Fruit fly (Drosophila melanogaster) whole organism, embryonic: ENCODE results near the gene Dhps.

Experiments
- Blimp-1 ChIP-seq: fragments of 200-800 bp; sonication (Bioruptor generic); optimal IDR thresholded peaks from 3 replicates; lab custom pipeline; 2018; ENCODE audit warnings: missing biosample characterization, missing genetic modification characterization, mild to moderate bottlenecking, moderate library complexity, missing genetic modification reagents
- CG10431 ChIP-seq: fragments of 200-800 bp; sonication (Bioruptor generic); optimal IDR thresholded peaks from 3 replicates; lab custom pipeline; 2018; ENCODE audit warnings: missing biosample characterization, mild to moderate bottlenecking, missing genetic modification characterization
- CG12219 ChIP-seq: fragments of 200-800 bp; sonication (Bioruptor generic); optimal IDR thresholded peaks from 3 replicates; lab custom pipeline; 2018; ENCODE audit warnings: missing biosample characterization, mild to moderate bottlenecking, missing genetic modification characterization
- CG12236 ChIP-seq: fragments of 200-800 bp; sonication (Bioruptor generic); optimal IDR thresholded peaks from 2 replicates; lab custom pipeline; 2016; ENCODE audit warnings: missing biosample characterization, missing genetic modification characterization
- CG13296 ChIP-seq: fragments of 200-800 bp; sonication (Bioruptor generic); optimal IDR thresholded peaks from 3 replicates; lab custom pipeline; 2018; ENCODE audit warnings: missing biosample characterization, mild to moderate bottlenecking, missing genetic modification characterization
- CG13424 ChIP-seq: fragments of 200-800 bp; sonication (Bioruptor generic); optimal IDR thresholded peaks from 2 replicates; lab custom pipeline; 2019; ENCODE audit warnings: missing biosample characterization, mild to moderate bottlenecking, missing genetic modification characterization, moderate library complexity
- CG1529 ChIP-seq: fragments of 200-800 bp; sonication (Bioruptor generic); optimal IDR thresholded peaks from 3 replicates; lab custom pipeline; 2018; ENCODE audit warnings: missing biosample characterization, missing genetic modification characterization
- CG17328 ChIP-seq: fragments of 200-800 bp; sonication (Bioruptor generic); IDR thresholded peaks from 2 replicates; pipeline ENCODE4 v1.3.6; 2022; ENCODE audit warnings: missing biosample characterization, missing genetic modification characterization
- CG17359 ChIP-seq: fragments of 200-800 bp; sonication (Bioruptor generic); optimal IDR thresholded peaks from 3 replicates; lab custom pipeline; 2018; ENCODE audit warnings: missing biosample characterization, mild to moderate bottlenecking, missing genetic modification characterization, moderate library complexity
- CG17385 ChIP-seq: fragments of 200-800 bp; sonication (Bioruptor generic); optimal IDR thresholded peaks from 3 replicates; lab custom pipeline; 2018; ENCODE audit warnings: missing biosample characterization, mild to moderate bottlenecking, missing genetic modification characterization
- CG18476 ChIP-seq: fragments of 200-800 bp; sonication (Bioruptor generic); optimal IDR thresholded peaks from 2 replicates; lab custom pipeline; 2016; ENCODE audit warnings: missing biosample characterization, mild to moderate bottlenecking, missing genetic modification characterization
- CG2120 ChIP-seq: fragments of 200-800 bp; sonication (Bioruptor generic); optimal IDR thresholded peaks from 3 replicates; lab custom pipeline; 2016; ENCODE audit warnings: missing biosample characterization, missing genetic modification characterization
- CG2199 ChIP-seq: fragments of 200-800 bp; sonication (Bioruptor generic); IDR thresholded peaks from 3 replicates; pipeline ENCODE4 v1.3.6; 2022; ENCODE audit warnings: missing biosample characterization, missing genetic modification characterization
- CG3281 ChIP-seq: fragments of 200-800 bp; sonication (Bioruptor generic); optimal IDR thresholded peaks from 3 replicates; lab custom pipeline; 2017; ENCODE audit warnings: missing biosample characterization, mild to moderate bottlenecking, missing genetic modification characterization
- CG3847 ChIP-seq: fragments of 200-800 bp; sonication (Bioruptor generic); IDR thresholded peaks from 2 replicates; pipeline ENCODE4 v1.3.6; 2022; ENCODE audit warnings: missing biosample characterization, missing genetic modification characterization
- CG4617 ChIP-seq: fragments of 200-800 bp; sonication (Bioruptor generic); optimal IDR thresholded peaks from 3 replicates; lab custom pipeline; 2016; ENCODE audit warnings: missing biosample characterization, missing genetic modification characterization, borderline replicate concordance
- CG4730 ChIP-seq: fragments of 200-800 bp; sonication (Bioruptor generic); IDR thresholded peaks from 2 replicates; pipeline ENCODE4 v1.3.6; 2022; ENCODE audit warnings: missing biosample characterization, missing genetic modification characterization
- CG6654 ChIP-seq: fragments of 200-800 bp; sonication (Bioruptor generic); optimal IDR thresholded peaks from 2 replicates; lab custom pipeline; 2017; ENCODE audit warnings: missing biosample characterization, mild to moderate bottlenecking, missing genetic modification characterization
- CG6813 ChIP-seq: fragments of 200-800 bp; sonication (Bioruptor generic); optimal IDR thresholded peaks from 2 replicates; lab custom pipeline; 2017; ENCODE audit warnings: missing biosample characterization, missing genetic modification characterization, mild to moderate bottlenecking, moderate library complexity, missing genetic modification reagents
- CG9727 ChIP-seq: fragments of 200-800 bp; sonication (Bioruptor generic); optimal IDR thresholded peaks from 3 replicates; lab custom pipeline; 2017; ENCODE audit warnings: missing biosample characterization, mild to moderate bottlenecking, missing genetic modification characterization
- CoRest ChIP-seq: fragments of 200-800 bp; sonication (Bioruptor generic); optimal IDR thresholded peaks from 3 replicates; lab custom pipeline; 2018; ENCODE audit warnings: missing biosample characterization, mild to moderate bottlenecking, missing genetic modification characterization, moderate library complexity
- Dll ChIP-seq: fragments of 200-800 bp; sonication (Bioruptor generic); IDR thresholded peaks from 4 replicates; pipeline ENCODE4 v1.3.6; 2022; ENCODE audit warnings: missing biosample characterization, missing genetic modification characterization; ENCODE audit not compliant: partially characterized antibody
- Drgx ChIP-seq: fragments of 200-800 bp; sonication (Bioruptor generic); IDR thresholded peaks from 2 replicates; pipeline ENCODE4 v1.3.6; 2022; ENCODE audit warnings: missing biosample characterization, missing genetic modification characterization
- Ets97D ChIP-seq: fragments of 200-800 bp; sonication (Bioruptor generic); optimal IDR thresholded peaks from 3 replicates; lab custom pipeline; 2016; ENCODE audit warnings: missing biosample characterization, missing genetic modification characterization
- GATAe ChIP-seq: fragments of 200-800 bp; sonication (Bioruptor generic); conservative IDR thresholded peaks from 2 replicates; pipeline ENCODE4 v1.3.6; 2022; ENCODE audit warnings: missing biosample characterization, missing genetic modification characterization
- Hr78 ChIP-seq, 2 experiments: fragments of 200-800 bp in 1 of 2; fragments of >200 bp in 1 of 2; sonication (Bioruptor generic) in 1 of 2; optimal IDR thresholded peaks; 2 replicates each; lab custom pipeline; 2017 to 2019; ENCODE audit warnings: missing biosample characterization in 2 of 2, missing genetic modification characterization in 2 of 2, mild to moderate bottlenecking in 1 of 2, moderate library complexity in 1 of 2
- Jarid2 ChIP-seq: fragments of 200-800 bp; sonication (Bioruptor generic); optimal IDR thresholded peaks from 3 replicates; lab custom pipeline; 2017; ENCODE audit warnings: mild to moderate bottlenecking, missing biosample characterization, missing genetic modification reagents, missing genetic modification characterization
- Meics ChIP-seq: fragments of 200-800 bp; sonication (Bioruptor generic); optimal IDR thresholded peaks from 2 replicates; lab custom pipeline; 2017; ENCODE audit warnings: missing biosample characterization, mild to moderate bottlenecking, missing genetic modification characterization
- NK7.1 ChIP-seq: fragments of 200-800 bp; sonication (Bioruptor generic); optimal IDR thresholded peaks from 3 replicates; lab custom pipeline; 2016; ENCODE audit warnings: missing biosample characterization, missing genetic modification characterization
- ap ChIP-seq: fragments of 200-800 bp; sonication (Bioruptor generic); IDR thresholded peaks from 2 replicates; pipeline ENCODE4 v1.3.6; 2022; ENCODE audit warnings: missing biosample characterization, missing genetic modification characterization
- ara ChIP-seq: fragments of 200-800 bp; sonication (Bioruptor generic); IDR thresholded peaks from 2 replicates; pipeline ENCODE4 v1.3.6; 2022; ENCODE audit warnings: missing biosample characterization, missing genetic modification characterization
- bsh ChIP-seq, 2 experiments: fragments of 200-800 bp; sonication (Bioruptor generic); optimal IDR thresholded peaks; 2 replicates each; lab custom pipeline; 2017 to 2018; ENCODE audit warnings: mild to moderate bottlenecking in 2 of 2, missing biosample characterization in 2 of 2, missing genetic modification characterization in 2 of 2, moderate library complexity in 1 of 2
- cato ChIP-seq: fragments of 200-800 bp; sonication (Bioruptor generic); optimal IDR thresholded peaks from 2 replicates; lab custom pipeline; 2016; ENCODE audit warnings: missing biosample characterization, missing genetic modification characterization, borderline replicate concordance
- danr ChIP-seq: fragments of 200-800 bp; sonication (Bioruptor generic); IDR thresholded peaks from 2 replicates; pipeline ENCODE4 v1.3.6; 2022; ENCODE audit warnings: missing biosample characterization, missing genetic modification characterization
- ems ChIP-seq: fragments of 200-800 bp; sonication (Bioruptor generic); optimal IDR thresholded peaks from 3 replicates; lab custom pipeline; 2016; ENCODE audit warnings: missing biosample characterization, missing genetic modification characterization
- eve ChIP-seq, 2 experiments: fragments of >200 bp; optimal IDR thresholded peaks; 2 replicates each; lab custom pipeline; 2017; ENCODE audit warnings: missing biosample characterization in 2 of 2, missing genetic modification characterization in 2 of 2
- gro ChIP-seq: fragments of 200-800 bp; sonication (Bioruptor generic); optimal IDR thresholded peaks from 2 replicates; lab custom pipeline; 2016; ENCODE audit warnings: missing biosample characterization, missing genetic modification characterization
- hkb ChIP-seq, 2 experiments: fragments of 200-800 bp in 1 of 2; fragments of >200 bp in 1 of 2; sonication (Bioruptor generic) in 1 of 2; IDR thresholded peaks in 1 of 2; optimal IDR thresholded peaks in 1 of 2; 2 replicates each; pipeline versions ENCODE4 v1.3.6 to Lab custom; 2017 to 2022; ENCODE audit warnings: missing biosample characterization in 1 of 2, missing genetic modification characterization in 1 of 2
- jumu ChIP-seq: fragments of 200-800 bp; sonication (Bioruptor generic); optimal IDR thresholded peaks from 3 replicates; lab custom pipeline; 2016; ENCODE audit warnings: missing biosample characterization, missing genetic modification characterization
- lmd ChIP-seq: fragments of 200-800 bp; sonication (Bioruptor generic); IDR thresholded peaks from 2 replicates; pipeline ENCODE4 v1.3.6; 2022; ENCODE audit warnings: missing biosample characterization, missing genetic modification characterization
- oc ChIP-seq: fragments of 200-800 bp; sonication (Bioruptor generic); optimal IDR thresholded peaks from 2 replicates; lab custom pipeline; 2018; ENCODE audit warnings: missing biosample characterization, mild to moderate bottlenecking, missing genetic modification characterization, moderate library complexity
- pan ChIP-seq, 4 experiments: fragments of >200 bp in 3 of 4; fragments of 200-800 bp in 1 of 4; sonication (Bioruptor generic) in 1 of 4; optimal IDR thresholded peaks in 3 of 4; IDR thresholded peaks in 1 of 4; 2 replicates each; pipeline versions ENCODE4 v1.3.6 to Lab custom; 2017 to 2022; ENCODE audit warnings: missing biosample characterization in 2 of 4, missing genetic modification characterization in 2 of 4, mixed read lengths in 1 of 4
- prd ChIP-seq, 3 experiments: fragments of >200 bp in 2 of 3; fragments of 200-800 bp in 1 of 3; sonication (Bioruptor generic) in 1 of 3; optimal IDR thresholded peaks in 2 of 3; IDR thresholded peaks in 1 of 3; 2 replicates in 2 of 3; 3 replicates in 1 of 3; pipeline versions ENCODE4 v1.3.6 to Lab custom; 2017 to 2022; ENCODE audit warnings: missing biosample characterization in 1 of 3, missing genetic modification characterization in 1 of 3
- row ChIP-seq: fragments of 200-800 bp; sonication (Bioruptor generic); IDR thresholded peaks from 3 replicates; pipeline ENCODE4 v1.3.6; 2022; ENCODE audit warnings: missing biosample characterization, missing genetic modification characterization
- sr ChIP-seq: fragments of 200-800 bp; sonication (Bioruptor generic); IDR thresholded peaks from 3 replicates; pipeline ENCODE4 v1.3.6; 2022; ENCODE audit warnings: missing biosample characterization, missing genetic modification characterization
- zfh2 ChIP-seq: fragments of 200-800 bp; sonication (Bioruptor generic); optimal IDR thresholded peaks from 2 replicates; lab custom pipeline; 2016; ENCODE audit warnings: missing biosample characterization, missing genetic modification characterization

Gene Dhps

dm6 chr3L:8153206-8153996, 44.6 kb upstream of the Dhps start (continued):
- peak; percentile 65 for TF ChIP-seq CG13424 (tag; lab: Kevin White, UChicago)
- no peak for TF ChIP-seq Dll (GFP tag; lab: Robert Waterston, UW)
- peak; percentile 59 for TF ChIP-seq lmd (GFP tag; lab: Robert Waterston, UW)
- TF ChIP-seq Jarid2 (GFP tag; lab: Kevin White, UChicago): no peak
- 0 out of 3 replicates have a peak, but pooled peaks have one; percentile 15 for TF ChIP-seq CG2199 (GFP tag; lab: Robert Waterston, UW)
- TF ChIP-seq prd (optimal IDR thresholded peaks at IDR 0.05; lab: Kevin White, UChicago): no peak
- peak; percentile 68; the same call in 1 of the 3 replicates for TF ChIP-seq prd (GFP tag; IDR thresholded peaks at IDR 0.05; lab: Robert Waterston, UW)
- peak; percentile 30 for TF ChIP-seq CG12219 (GFP tag; lab: Kevin White, UChicago)
- TF ChIP-seq CG13296: peak; percentile 10
- peak; percentile 23 for TF ChIP-seq CG18476
- peak; percentile 51 for TF ChIP-seq CG1529
- TF ChIP-seq CoRest (tag; lab: Kevin White, UChicago): peak; percentile 60
- peak; percentile 2 for TF ChIP-seq CG6654 (GFP tag; lab: Kevin White, UChicago)
- TF ChIP-seq danr (GFP tag; lab: Robert Waterston, UW): 0 out of 2 replicates have a peak, but pooled peaks have one; percentile 23
- TF ChIP-seq CG4730 (GFP tag; lab: Robert Waterston, UW): 0 out of 2 replicates have a peak, but pooled peaks have one; percentile 18
- peak; percentile 45 for TF ChIP-seq cato
- TF ChIP-seq CG12236 (GFP tag; lab: Kevin White, UChicago): peak; percentile 28
- peak; percentile 97 for TF ChIP-seq Drgx (GFP tag; lab: Robert Waterston, UW)
- TF ChIP-seq CG6813: peak; percentile 41
- peak; percentile 80 for TF ChIP-seq oc (tag; lab: Kevin White, UChicago)
- no peak for TF ChIP-seq hkb (optimal IDR thresholded peaks at IDR 0.05; lab: Kevin White, UChicago)
- peak; percentile 76 for TF ChIP-seq hkb (GFP tag; IDR thresholded peaks at IDR 0.05; lab: Robert Waterston, UW)
- TF ChIP-seq gro (GFP tag; lab: Kevin White, UChicago): no peak
- TF ChIP-seq CG10431: no peak
- peak; percentile 36 for TF ChIP-seq CG9727
- no peak for TF ChIP-seq Ets97D (GFP tag; lab: Kevin White, UChicago)
- TF ChIP-seq ara: peak; percentile 29; the same call in 1 of the 2 replicates
- no peak for TF ChIP-seq zfh2 (GFP tag; lab: Kevin White, UChicago)
- peak; percentile 65 for TF ChIP-seq Blimp-1 (GFP tag; lab: Kevin White, UChicago)
- peak; percentile 27 for TF ChIP-seq jumu (GFP tag; lab: Kevin White, UChicago)
- peak; percentile 49; the same call in 1 of the 2 replicates for TF ChIP-seq ap (GFP tag; lab: Robert Waterston, UW)
- no peak for TF ChIP-seq NK7.1 (GFP tag; lab: Kevin White, UChicago)
- peak in 1 of 2 experiments; percentile 62 for TF ChIP-seq eve (GFP tag; optimal IDR thresholded peaks at IDR 0.05; lab: Kevin White, UChicago)
- TF ChIP-seq sr (GFP tag; lab: Robert Waterston, UW): peak; percentile 54; the same call in 2 of the 3 replicates
- peak; percentile 66 for TF ChIP-seq CG17385 (GFP tag; lab: Kevin White, UChicago)
- no peak for TF ChIP-seq GATAe (GFP tag; lab: Robert Waterston, UW)
- TF ChIP-seq CG3281 (GFP tag; lab: Kevin White, UChicago): peak; percentile 22
- no peak for TF ChIP-seq Hr78 (GFP tag; optimal IDR thresholded peaks at IDR 0.05; lab: Kevin White, UChicago)
- TF ChIP-seq ems: peak; percentile 12
- TF ChIP-seq bsh (GFP tag; optimal IDR thresholded peaks at IDR 0.05; lab: Kevin White, UChicago): peak; percentile 65 to 69
- TF ChIP-seq pan (optimal IDR thresholded peaks at IDR 0.05; lab: Kevin White, UChicago): no peak
- peak in 1 of 2 experiments; percentile 69 for TF ChIP-seq pan (GFP tag; optimal IDR thresholded peaks at IDR 0.05 in 1 of 2, IDR thresholded peaks at IDR 0.05 in 1 of 2)
- TF ChIP-seq CG17359 (tag; lab: Kevin White, UChicago): peak; percentile 82
- TF ChIP-seq CG17328: peak; percentile 63
- TF ChIP-seq CG2120: no peak
- peak; percentile 63 for TF ChIP-seq row
- TF ChIP-seq Meics (GFP tag; lab: Kevin White, UChicago): peak; percentile 41
- peak; percentile 12 for TF ChIP-seq CG4617
- TF ChIP-seq CG3847: 0 out of 2 replicates have a peak, but pooled peaks have one; percentile 32
